Fruit fly (Drosophila melanogaster) whole organism: ENCODE data around the gene CG3587.

Source experiments
- CG8478 ChIP-seq: fragments of >200 bp; optimal IDR thresholded peaks from 2 replicates; lab custom pipeline; 2018; ENCODE audit warnings: inconsistent platforms
- Dll ChIP-seq: fragments of >200 bp; optimal IDR thresholded peaks from 2 replicates; lab custom pipeline; 2017
- pan ChIP-seq: fragments of >200 bp; optimal IDR thresholded peaks from 2 replicates; lab custom pipeline; 2017
- psq ChIP-seq: fragments of >200 bp; optimal IDR thresholded peaks from 2 replicates; lab custom pipeline; 2017
- usp ChIP-seq: fragments of >200 bp; optimal IDR thresholded peaks from 2 replicates; lab custom pipeline; 2017; ENCODE audit warnings: missing biosample characterization, missing genetic modification characterization, mixed read lengths

DNA sequence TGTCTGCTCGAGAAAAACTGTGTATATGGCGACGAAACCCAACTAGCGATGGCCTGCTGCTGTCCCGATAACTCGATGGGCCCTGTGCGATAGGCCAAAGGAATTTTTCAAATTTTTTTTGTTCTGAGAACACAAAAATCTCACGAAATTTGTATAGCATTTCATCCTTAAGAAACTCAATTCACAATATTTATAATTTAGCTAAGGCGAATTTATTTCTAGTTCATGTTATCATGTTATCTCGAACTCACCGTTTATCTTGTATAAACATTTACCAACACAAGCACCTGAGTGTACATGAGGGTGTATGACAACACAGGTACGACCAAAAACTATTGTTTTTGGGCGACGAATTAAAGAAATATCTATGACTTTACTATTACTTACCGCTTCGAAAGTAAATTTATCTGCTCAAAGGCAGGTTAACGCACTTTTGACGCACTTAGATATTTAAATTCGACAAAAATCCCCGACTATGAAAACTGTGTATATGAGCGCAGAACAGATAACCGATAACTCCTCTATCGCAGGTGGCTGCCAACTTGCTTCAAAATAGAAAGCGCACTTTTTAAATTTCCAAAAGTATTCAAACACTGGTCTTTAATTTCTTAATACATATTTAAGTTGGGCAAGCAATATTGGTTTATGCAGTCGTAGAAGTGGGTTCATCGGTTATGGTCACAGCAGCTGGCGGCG is 39.8 kb upstream of the CG3587 start, which contains the start of gene arm:
- TF ChIP-seq pan (no peak), psq (lab: Kevin White, UChicago) (no peak), Dll (lab: Kevin White, UChicago) (no peak), usp (GFP tag; lab: Kevin White, UChicago) (no peak), CG8478 (lab: Kevin White, UChicago) (no peak)
